Fruit fly (Drosophila melanogaster): ENCODE measurements around the gene Tie.

Tie gene

DNA sequence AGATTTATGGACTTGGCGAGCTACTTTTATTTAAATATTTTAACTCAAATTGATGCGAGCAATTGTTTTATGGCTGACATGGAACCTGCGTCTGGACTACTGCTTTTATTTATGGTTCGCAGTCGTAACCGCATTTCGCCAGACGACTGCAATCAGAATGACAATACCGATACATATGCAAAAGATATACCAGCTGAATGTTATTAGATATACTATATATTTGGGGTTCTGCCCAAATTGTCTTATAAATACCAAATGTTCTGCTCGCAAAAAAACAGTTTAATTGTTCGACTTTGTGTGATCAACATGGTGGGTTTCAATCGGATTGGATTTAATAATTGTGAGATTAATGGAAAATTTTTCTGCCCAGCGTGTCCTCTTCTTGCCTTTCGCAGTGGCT lies 62.2 kb downstream of the Tie start, which contains the start of gene CG32249:
Gene CG32249 (plus strand): TSS at position 301 of the 400 bp plus-strand sequence.
- no peak for TF ChIP-seq rn (GFP tag; IDR thresholded peaks at IDR 0.05)
- no peak for TF ChIP-seq CG14655 (GFP tag; optimal IDR thresholded peaks at IDR 0.05)
- no peak for TF ChIP-seq Ets98B (GFP tag; IDR thresholded peaks at IDR 0.05)
- TF ChIP-seq CG17806 (tag; optimal IDR thresholded peaks at IDR 0.05) = no peak
- no peak for TF ChIP-seq gl (tag; optimal IDR thresholded peaks at IDR 0.05)
- no peak for TF ChIP-seq CG12605 (GFP tag; IDR thresholded peaks at IDR 0.05)
- TF ChIP-seq CG34367 (tag; optimal IDR thresholded peaks at IDR 0.05) = no peak
- no peak for TF ChIP-seq CG10348 (GFP tag; IDR thresholded peaks at IDR 0.05)
- no peak for TF ChIP-seq fd96Ca (GFP tag; IDR thresholded peaks at IDR 0.05)
- no peak for TF ChIP-seq EcR (GFP tag; optimal IDR thresholded peaks at IDR 0.05)
- no peak for TF ChIP-seq Snoo (tag; optimal IDR thresholded peaks at IDR 0.05)
- TF ChIP-seq CG8301 (tag; optimal IDR thresholded peaks at IDR 0.05) = no peak
- no peak for TF ChIP-seq CG32121 (GFP tag; IDR thresholded peaks at IDR 0.05)
- no peak for TF ChIP-seq D1 (tag; optimal IDR thresholded peaks at IDR 0.05)

dm6 chr3L:4466530-4466929 lies 65.4 kb downstream of the Tie start, which contains the start of gene CG32241:
Gene CG32241 (minus strand): TSS chr3L:4466630.
- TF ChIP-seq CG4496 (GFP tag; IDR thresholded peaks at IDR 0.05) (no peak), rn (GFP tag; IDR thresholded peaks at IDR 0.05) (no peak), CG15710 (tag; optimal IDR thresholded peaks at IDR 0.05) (no peak), fd96Ca (GFP tag; IDR thresholded peaks at IDR 0.05) (no peak), gl (tag; optimal IDR thresholded peaks at IDR 0.05) (no peak), Pif1B (GFP tag; optimal IDR thresholded peaks at IDR 0.05) (no peak)

dm6 chr3L:4463773-4464301 lies 68.1 kb downstream of the Tie start, which contains the start of gene CG15024:
Gene CG15024 (minus strand): TSS chr3L:4463823.
- no peak for TF ChIP-seq fd96Ca (GFP tag; IDR thresholded peaks at IDR 0.05)
- no peak for TF ChIP-seq CG10348 (GFP tag; IDR thresholded peaks at IDR 0.05)
- no peak for TF ChIP-seq EcR (GFP tag; optimal IDR thresholded peaks at IDR 0.05)
- TF ChIP-seq CG12605 (GFP tag; IDR thresholded peaks at IDR 0.05) = no peak
- no peak for TF ChIP-seq CG14655 (GFP tag; optimal IDR thresholded peaks at IDR 0.05)
- no peak for TF ChIP-seq CG8301 (tag; optimal IDR thresholded peaks at IDR 0.05)
- TF ChIP-seq Ets98B (GFP tag; IDR thresholded peaks at IDR 0.05) = no peak
- no peak for TF ChIP-seq CG4496 (GFP tag; IDR thresholded peaks at IDR 0.05)
- no peak for TF ChIP-seq rn (GFP tag; IDR thresholded peaks at IDR 0.05)
- TF ChIP-seq CG32121 (GFP tag; IDR thresholded peaks at IDR 0.05) = no peak
- no peak for TF ChIP-seq CG9948 (tag; optimal IDR thresholded peaks at IDR 0.05)
- TF ChIP-seq CG34367 (tag; optimal IDR thresholded peaks at IDR 0.05) = no peak
- no peak for TF ChIP-seq Pif1A (GFP tag; optimal IDR thresholded peaks at IDR 0.05)
- TF ChIP-seq D1 (tag; optimal IDR thresholded peaks at IDR 0.05) = no peak
- no peak for TF ChIP-seq Pif1B (GFP tag; optimal IDR thresholded peaks at IDR 0.05)
- no peak for TF ChIP-seq gl (tag; optimal IDR thresholded peaks at IDR 0.05)

dm6 chr3L:4461454-4462045 lies 70.4 kb downstream of the Tie start, which contains the start of gene CG15023:
Gene CG15023 (minus strand): TSS chr3L:4461504.
- no peak for TF ChIP-seq gl (tag; optimal IDR thresholded peaks at IDR 0.05)
- TF ChIP-seq CG14655 (GFP tag; optimal IDR thresholded peaks at IDR 0.05) = peak; percentile 12

All from whole organism, pupa.